Worm (Caenorhabditis elegans): ENCODE data around the gene nhr-42.

ce11 chrV:7009461-7009860 lies 10.8 kb downstream of the nhr-42 start, which contains the start of gene C33G8.2:
- no peak for TF ChIP-seq nhr-232 (tag; optimal IDR thresholded peaks at IDR 0.05)
- TF ChIP-seq dmd-4 (tag; optimal IDR thresholded peaks at IDR 0.05; ENCODE audit: borderline replicate concordance) = no peak
- no peak for TF ChIP-seq K09A11.1 (tag; optimal IDR thresholded peaks at IDR 0.05; ENCODE audit: insufficient read depth)
- no peak for TF ChIP-seq fkh-10 (GFP tag; optimal IDR thresholded peaks at IDR 0.05)

Data from whole organism, late embryonic.